Worm (Caenorhabditis elegans) whole organism, young adult: ENCODE data around the gene F46C5.7.

ENCODE experiments used
- ama-1 ChIP-seq, 3 experiments: fragments of 150-350 bp in 1 of 3; sonication (generic microtip) in 2 of 3; optimal IDR thresholded peaks; 2 replicates each; lab custom pipeline; 2014 to 2018; ENCODE audit warnings: missing biosample characterization in 2 of 3, missing genetic modification characterization in 2 of 3, missing genetic modification reagents in 2 of 3
- ets-4 ChIP-seq: fragments of 200-800 bp; sonication (Bioruptor generic); optimal IDR thresholded peaks from 2 replicates; lab custom pipeline; 2018; ENCODE audit warnings: mild to moderate bottlenecking, missing genetic modification characterization, missing compliant biosample characterization
- lsl-1 ChIP-seq: fragments of 200-800 bp; sonication (Bioruptor generic); optimal IDR thresholded peaks from 2 replicates; lab custom pipeline; 2018; ENCODE audit warnings: mild to moderate bottlenecking, missing genetic modification characterization, moderate library complexity, missing compliant biosample characterization
- pha-4 ChIP-seq: fragments of 150-350 bp; sonication (generic microtip); optimal IDR thresholded peaks from 2 replicates; lab custom pipeline; 2014; ENCODE audit warnings: missing biosample characterization, missing genetic modification reagents, missing genetic modification characterization
- sptf-2 ChIP-seq: fragments of 200-800 bp; sonication (Bioruptor generic); optimal IDR thresholded peaks from 2 replicates; lab custom pipeline; 2018; ENCODE audit warnings: mild to moderate bottlenecking, missing genetic modification characterization, missing compliant biosample characterization
- unc-62 ChIP-seq: fragments of 150-350 bp; optimal IDR thresholded peaks from 2 replicates; lab custom pipeline; 2014; ENCODE audit warnings: missing biosample characterization, missing genetic modification reagents, missing genetic modification characterization
- zfh-2 ChIP-seq: fragments of 200-800 bp; sonication (Bioruptor generic); conservative IDR thresholded peaks from 2 replicates; pipeline ENCODE4 v1.3.6; 2022; ENCODE audit warnings: missing genetic modification reagents, missing genetic modification characterization, missing compliant biosample characterization

DNA sequence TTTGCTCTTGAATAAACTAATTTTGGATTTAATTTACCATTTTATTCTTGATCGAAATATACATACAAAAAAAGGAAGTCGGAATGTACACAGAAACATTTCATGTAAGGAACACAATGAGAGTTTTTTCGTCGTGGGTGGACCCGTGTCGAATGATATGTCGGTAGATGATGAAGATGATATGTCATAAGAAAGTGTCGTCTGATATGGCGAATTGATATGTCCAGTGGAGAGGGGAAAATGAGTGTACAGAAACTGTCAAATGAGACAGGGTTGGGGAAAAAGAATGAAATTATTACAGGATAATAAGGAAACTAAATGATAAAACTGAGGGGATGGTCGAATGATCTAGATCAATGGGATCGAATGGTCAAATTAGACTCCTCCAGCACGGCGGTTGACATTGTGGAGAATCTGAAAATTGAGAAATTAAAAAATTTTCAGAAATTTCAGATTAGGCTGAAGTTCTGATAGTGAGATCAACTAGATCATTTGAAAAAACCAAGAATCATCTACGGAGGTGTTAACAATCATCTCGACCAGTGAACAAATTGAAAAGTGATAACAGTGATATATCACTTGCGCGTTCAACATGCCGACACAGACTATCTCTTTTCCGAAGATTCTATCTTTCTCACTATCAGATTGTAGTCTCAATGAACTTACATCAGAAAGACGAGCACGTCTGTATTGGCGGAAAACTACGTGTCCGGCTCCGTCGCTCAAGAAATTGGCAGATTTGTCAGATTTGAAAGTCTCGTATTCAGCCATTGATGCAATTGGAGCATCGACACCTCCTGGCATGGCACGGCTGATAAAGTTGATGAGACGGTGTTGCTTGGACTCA lies 18.8 kb upstream of the F46C5.7 start:
- TF ChIP-seq ama-1 (optimal IDR thresholded peaks at IDR 0.05; lab: Kevin White, UChicago), result peak; percentile 87
- no peak for TF ChIP-seq ama-1 (GFP tag; optimal IDR thresholded peaks at IDR 0.05; lab: Kevin White, UChicago)
- TF ChIP-seq pha-4 (tag; lab: Kevin White, UChicago), result no peak
- TF ChIP-seq unc-62, result no peak
- TF ChIP-seq sptf-2, result no peak
- no peak for TF ChIP-seq ets-4 (GFP tag; lab: Kevin White, UChicago)
- TF ChIP-seq zfh-2 (GFP tag; lab: Robert Waterston, UW), result no peak
- no peak for TF ChIP-seq lsl-1 (GFP tag; lab: Kevin White, UChicago)
